Worm (Caenorhabditis elegans) whole organism, L3 larva: ENCODE data around the gene T03F6.10.

Experiments used
- R02D3.7 ChIP-seq: fragments of 150-350 bp; optimal IDR thresholded peaks from 2 replicates; lab custom pipeline; 2014; ENCODE audit warnings: missing biosample characterization, missing genetic modification characterization
- ZK546.5 ChIP-seq: sonication (generic microtip); optimal IDR thresholded peaks from 2 replicates; lab custom pipeline; 2017; ENCODE audit warnings: missing biosample characterization, missing genetic modification characterization
- aly-2 ChIP-seq: fragments of 150-350 bp; optimal IDR thresholded peaks from 2 replicates; lab custom pipeline; 2014; ENCODE audit warnings: missing biosample characterization, missing genetic modification characterization
- ama-1 ChIP-seq: fragments of 150-350 bp; optimal IDR thresholded peaks from 2 replicates; lab custom pipeline; 2018
- ceh-16 ChIP-seq: sonication (generic microtip); optimal IDR thresholded peaks from 2 replicates; lab custom pipeline; 2017; ENCODE audit warnings: missing biosample characterization, missing genetic modification characterization
- ceh-28 ChIP-seq: fragments of 150-350 bp; optimal IDR thresholded peaks from 2 replicates; lab custom pipeline; 2014; ENCODE audit warnings: missing biosample characterization, missing genetic modification reagents, missing genetic modification characterization
- ceh-82 ChIP-seq: fragments of 150-350 bp; optimal IDR thresholded peaks from 2 replicates; lab custom pipeline; 2014; ENCODE audit warnings: missing biosample characterization, missing genetic modification characterization
- daf-12 ChIP-seq: fragments of 150-350 bp; optimal IDR thresholded peaks from 2 replicates; lab custom pipeline; 2014; ENCODE audit warnings: missing biosample characterization, missing genetic modification reagents, missing genetic modification characterization
- egl-27 ChIP-seq: sonication (generic microtip); optimal IDR thresholded peaks from 4 replicates; lab custom pipeline; 2017; ENCODE audit warnings: missing biosample characterization, missing genetic modification reagents, missing genetic modification characterization
- egl-5 ChIP-seq: fragments of 150-350 bp; optimal IDR thresholded peaks from 2 replicates; lab custom pipeline; 2017; ENCODE audit warnings: missing biosample characterization, missing genetic modification reagents, missing genetic modification characterization, inconsistent platforms
- elt-3 ChIP-seq, 3 experiments: fragments of 150-350 bp in 1 of 3; sonication (generic microtip) in 2 of 3; optimal IDR thresholded peaks; 2 replicates in 2 of 3; 4 replicates in 1 of 3; lab custom pipeline; 2014 to 2017; ENCODE audit warnings: missing biosample characterization in 3 of 3, missing genetic modification characterization in 3 of 3
- eor-1 ChIP-seq, 2 experiments: fragments of 150-350 bp; optimal IDR thresholded peaks; 2 replicates each; lab custom pipeline; 2014 to 2018; ENCODE audit warnings: missing biosample characterization in 2 of 2, missing genetic modification characterization in 2 of 2
- fkh-10 ChIP-seq: sonication (generic microtip); optimal IDR thresholded peaks from 2 replicates; lab custom pipeline; 2017; ENCODE audit warnings: missing biosample characterization, missing genetic modification reagents, missing genetic modification characterization
- fkh-2 ChIP-seq: fragments of 150-350 bp; optimal IDR thresholded peaks from 2 replicates; lab custom pipeline; 2014; ENCODE audit warnings: missing biosample characterization, missing genetic modification reagents, missing genetic modification characterization
- hmg-11 ChIP-seq: sonication (generic microtip); optimal IDR thresholded peaks from 2 replicates; lab custom pipeline; 2016; ENCODE audit warnings: missing genetic modification characterization, missing compliant biosample characterization
- lin-15B ChIP-seq: fragments of 150-350 bp; optimal IDR thresholded peaks from 2 replicates; lab custom pipeline; 2014; ENCODE audit warnings: missing biosample characterization, missing genetic modification characterization
- lin-39 ChIP-seq: fragments of 150-350 bp; optimal IDR thresholded peaks from 2 replicates; lab custom pipeline; 2018; ENCODE audit warnings: missing biosample characterization, missing genetic modification reagents, missing genetic modification characterization
- mdl-1 ChIP-seq: fragments of 150-350 bp; optimal IDR thresholded peaks from 2 replicates; lab custom pipeline; 2014; ENCODE audit warnings: missing biosample characterization, missing genetic modification characterization
- mml-1 ChIP-seq: fragments of 150-350 bp; sonication (generic microtip); optimal IDR thresholded peaks from 3 replicates; lab custom pipeline; 2014; ENCODE audit warnings: missing biosample characterization, missing genetic modification characterization
- nfya-1 ChIP-seq: sonication (generic microtip); optimal IDR thresholded peaks from 2 replicates; lab custom pipeline; 2017; ENCODE audit warnings: missing genetic modification characterization, mild to moderate bottlenecking, missing compliant biosample characterization, antibody characterized with exemption, moderate library complexity; ENCODE audit not compliant: insufficient read depth
- nhr-11 ChIP-seq: fragments of 150-350 bp; optimal IDR thresholded peaks from 2 replicates; lab custom pipeline; 2014; ENCODE audit warnings: missing biosample characterization, missing genetic modification characterization
- nhr-23 ChIP-seq: fragments of 150-350 bp; optimal IDR thresholded peaks from 2 replicates; lab custom pipeline; 2014; ENCODE audit warnings: missing biosample characterization, missing genetic modification reagents, missing genetic modification characterization
- nhr-237 ChIP-seq: fragments of 150-350 bp; optimal IDR thresholded peaks from 2 replicates; lab custom pipeline; 2014; ENCODE audit warnings: missing biosample characterization, missing genetic modification characterization
- nhr-25 ChIP-seq: sonication (generic microtip); optimal IDR thresholded peaks from 2 replicates; lab custom pipeline; 2017; ENCODE audit warnings: missing biosample characterization, missing genetic modification characterization
- nhr-28 ChIP-seq: fragments of 150-350 bp; optimal IDR thresholded peaks from 2 replicates; lab custom pipeline; 2014; ENCODE audit warnings: missing biosample characterization, missing genetic modification characterization
- nhr-43 ChIP-seq: sonication (generic microtip); optimal IDR thresholded peaks from 2 replicates; lab custom pipeline; 2016; ENCODE audit warnings: mild to moderate bottlenecking, missing genetic modification characterization, missing compliant biosample characterization; ENCODE audit not compliant: poor library complexity, severe bottlenecking
- nhr-67 ChIP-seq: fragments of 150-350 bp; optimal IDR thresholded peaks from 2 replicates; lab custom pipeline; 2014; ENCODE audit warnings: missing biosample characterization, missing genetic modification characterization
- nhr-77 ChIP-seq: fragments of 150-350 bp; optimal IDR thresholded peaks from 2 replicates; lab custom pipeline; 2014; ENCODE audit warnings: missing biosample characterization, missing genetic modification characterization
- pha-4 ChIP-seq: fragments of 150-350 bp; optimal IDR thresholded peaks from 2 replicates; lab custom pipeline; 2014; ENCODE audit warnings: missing biosample characterization, missing genetic modification reagents, missing genetic modification characterization
- pqm-1 ChIP-seq: fragments of 150-350 bp; optimal IDR thresholded peaks from 2 replicates; lab custom pipeline; 2017; ENCODE audit warnings: missing biosample characterization, missing genetic modification characterization, inconsistent platforms
- sea-2 ChIP-seq: fragments of 150-350 bp; sonication (generic microtip); optimal IDR thresholded peaks from 4 replicates; lab custom pipeline; 2014; ENCODE audit warnings: missing biosample characterization, missing genetic modification reagents, missing genetic modification characterization
- skn-1 ChIP-seq: fragments of 150-350 bp; optimal IDR thresholded peaks from 2 replicates; lab custom pipeline; 2014; ENCODE audit warnings: missing biosample characterization, missing genetic modification characterization
- snpc-4 ChIP-seq: fragments of 150-350 bp; optimal IDR thresholded peaks from 2 replicates; lab custom pipeline; 2014; ENCODE audit warnings: missing biosample characterization, missing genetic modification characterization
- tbx-2 ChIP-seq: sonication (generic microtip); optimal IDR thresholded peaks from 2 replicates; lab custom pipeline; 2016; ENCODE audit warnings: mild to moderate bottlenecking, missing genetic modification characterization, missing compliant biosample characterization
- unc-39 ChIP-seq: sonication (generic microtip); optimal IDR thresholded peaks from 4 replicates; lab custom pipeline; 2017; ENCODE audit warnings: missing biosample characterization, missing genetic modification characterization
- unc-62 ChIP-seq: fragments of 150-350 bp; sonication (generic microtip); optimal IDR thresholded peaks from 4 replicates; lab custom pipeline; 2014; ENCODE audit warnings: missing biosample characterization, missing genetic modification reagents, missing genetic modification characterization
- zag-1 ChIP-seq: fragments of 150-350 bp; optimal IDR thresholded peaks from 2 replicates; lab custom pipeline; 2014; ENCODE audit warnings: missing biosample characterization, missing genetic modification characterization
- ztf-11 ChIP-seq: fragments of 150-350 bp; optimal IDR thresholded peaks from 2 replicates; lab custom pipeline; 2014; ENCODE audit warnings: missing biosample characterization, missing genetic modification characterization
- ztf-4 ChIP-seq: fragments of 150-350 bp; optimal IDR thresholded peaks from 2 replicates; lab custom pipeline; 2014; ENCODE audit warnings: missing biosample characterization, missing genetic modification characterization

Gene T03F6.10

ce11 chrIII:13378242-13378641 lies at the start of gene T03F6.10:
Gene T03F6.10 (minus strand): TSS chrIII:13378342.
- no peak for TF ChIP-seq nhr-67 (tag; lab: Kevin White, UChicago)
- no peak for TF ChIP-seq egl-5 (tag; lab: Kevin White, UChicago)
- no peak for TF ChIP-seq daf-12 (tag; lab: Kevin White, UChicago)
- no peak for TF ChIP-seq fkh-10 (GFP tag; lab: Kevin White, UChicago)
- TF ChIP-seq eor-1 (tag; optimal IDR thresholded peaks at IDR 0.05; lab: Kevin White, UChicago) = no peak
- no peak for TF ChIP-seq fkh-2 (tag; lab: Kevin White, UChicago)
- no peak for TF ChIP-seq tbx-2 (tag; lab: Kevin White, UChicago)
- TF ChIP-seq lin-39 (tag; lab: Kevin White, UChicago) = no peak

DNA sequence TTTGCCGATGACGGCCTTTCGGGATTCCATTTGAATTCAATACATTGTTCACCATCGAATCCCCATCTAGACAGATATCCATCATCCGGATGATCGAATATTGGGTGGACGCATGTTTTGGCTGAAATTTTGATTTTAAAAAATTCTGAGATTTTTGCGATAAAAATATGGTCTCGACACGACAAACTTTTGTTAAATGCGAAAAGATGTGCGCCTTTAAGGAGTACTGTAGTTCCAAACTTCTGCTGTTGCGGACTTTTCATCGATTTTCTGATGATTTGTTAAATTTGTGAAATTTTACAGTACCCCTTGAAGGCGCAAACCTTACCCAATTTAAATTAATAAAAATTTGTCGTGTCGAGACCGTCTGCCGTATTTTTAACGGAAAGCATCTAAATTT lies 49.7 kb upstream of the T03F6.10 start:
- TF ChIP-seq ama-1 (lab: Kevin White, UChicago) (peak; percentile 37), nhr-43 (no peak)
- TF ChIP-seq, all 47 proteins: peak for 1

- no peak for TF ChIP-seq nhr-28 (tag; lab: Kevin White, UChicago)
- TF ChIP-seq hmg-11 (tag; lab: Kevin White, UChicago) = peak; percentile 67
- TF ChIP-seq nfya-1 = peak; percentile 46
- TF ChIP-seq lin-15B (tag; lab: Kevin White, UChicago) = peak; percentile 28
- TF ChIP-seq, all 47 proteins: peak for 3
Measured at ce11 chrIII:13426036-13426435, 47.9 kb upstream of the T03F6.10 start, which contains the start of gene cope-1. Gene cope-1 (plus strand): TSS chrIII:13426264.

ce11 chrIII:13423414-13423813 lies 45.3 kb upstream of the T03F6.10 start, which contains the start of gene exo-1:
Gene exo-1 (plus strand): TSS chrIII:13423514.
- TF ChIP-seq unc-39 (tag; lab: Kevin White, UChicago) (no peak), elt-3 (tag; optimal IDR thresholded peaks at IDR 0.05; lab: Kevin White, UChicago) (peak in 1 of 3 experiments; percentile 6), ztf-4 (tag; lab: Kevin White, UChicago) (no peak), ceh-82 (tag; lab: Kevin White, UChicago) (no peak), ZK546.5 (tag; lab: Kevin White, UChicago) (no peak), nhr-67 (tag; lab: Kevin White, UChicago) (no peak), nhr-43 (no peak), skn-1 (tag; lab: Kevin White, UChicago) (peak; percentile 29), aly-2 (tag; lab: Kevin White, UChicago) (no peak), lin-39 (tag; lab: Kevin White, UChicago) (no peak), snpc-4 (tag; lab: Kevin White, UChicago) (no peak), ztf-11 (tag; lab: Kevin White, UChicago) (no peak), pha-4 (tag; lab: Kevin White, UChicago) (peak; percentile 79), eor-1 (tag; optimal IDR thresholded peaks at IDR 0.05; lab: Kevin White, UChicago) (no peak), pqm-1 (tag; lab: Kevin White, UChicago) (peak; percentile 70), fkh-10 (GFP tag; lab: Kevin White, UChicago) (no peak), nhr-11 (tag; lab: Kevin White, UChicago) (no peak), egl-27 (no peak), nhr-25 (tag; lab: Kevin White, UChicago) (peak; percentile 54), zag-1 (tag; lab: Kevin White, UChicago) (no peak), nhr-28 (tag; lab: Kevin White, UChicago) (no peak), ama-1 (lab: Kevin White, UChicago) (no peak), nhr-237 (tag; lab: Kevin White, UChicago) (no peak), mdl-1 (tag; lab: Kevin White, UChicago) (no peak), R02D3.7 (tag; lab: Kevin White, UChicago) (no peak), nhr-77 (tag; lab: Kevin White, UChicago) (no peak), lin-15B (tag; lab: Kevin White, UChicago) (peak; percentile 81), unc-62 (no peak), nhr-23 (peak; percentile 82), fkh-2 (tag; lab: Kevin White, UChicago) (no peak), ceh-16 (tag; lab: Kevin White, UChicago) (no peak), nfya-1 (peak; percentile 70), ceh-28 (tag; lab: Kevin White, UChicago) (peak; percentile 71), mml-1 (no peak), sea-2 (no peak), egl-5 (tag; lab: Kevin White, UChicago) (no peak)
